Fruit fly (Drosophila melanogaster) whole organism, pupa: ENCODE measurements around the gene CG16762.

Experiments used
- CG10348 ChIP-seq: fragments of 200-800 bp; sonication (Bioruptor generic); IDR thresholded peaks from 2 replicates; pipeline ENCODE4 v1.3.6; 2022; ENCODE audit warnings: missing biosample characterization, missing genetic modification characterization
- CG12605 ChIP-seq: fragments of 200-800 bp; sonication (Bioruptor generic); IDR thresholded peaks from 2 replicates; pipeline ENCODE4 v1.3.6; 2022; ENCODE audit warnings: missing biosample characterization, missing genetic modification characterization
- CG13204 ChIP-seq: fragments of 200-800 bp; sonication (Bioruptor generic); optimal IDR thresholded peaks from 2 replicates; lab custom pipeline; 2018; ENCODE audit warnings: missing biosample characterization, mild to moderate bottlenecking, missing genetic modification characterization, moderate library complexity
- CG14655 ChIP-seq: fragments of 200-800 bp; sonication (Bioruptor generic); optimal IDR thresholded peaks from 3 replicates; lab custom pipeline; 2017; ENCODE audit warnings: mild to moderate bottlenecking, missing biosample characterization, missing genetic modification reagents, missing genetic modification characterization
- CG15710 ChIP-seq: fragments of 200-800 bp; sonication (Bioruptor generic); optimal IDR thresholded peaks from 2 replicates; lab custom pipeline; 2018; ENCODE audit warnings: missing biosample characterization, mild to moderate bottlenecking, missing genetic modification characterization, moderate library complexity
- CG17806 ChIP-seq: fragments of 200-800 bp; sonication (Bioruptor generic); optimal IDR thresholded peaks from 2 replicates; lab custom pipeline; 2018; ENCODE audit warnings: missing biosample characterization, mild to moderate bottlenecking, missing genetic modification characterization, moderate library complexity
- CG32121 ChIP-seq: fragments of 200-800 bp; sonication (Bioruptor generic); IDR thresholded peaks from 2 replicates; pipeline ENCODE4 v1.3.6; 2022; ENCODE audit warnings: missing biosample characterization, missing genetic modification characterization
- CG34367 ChIP-seq: fragments of 200-800 bp; sonication (Bioruptor generic); optimal IDR thresholded peaks from 2 replicates; lab custom pipeline; 2018; ENCODE audit warnings: missing biosample characterization, mild to moderate bottlenecking, missing genetic modification characterization
- CG4496 ChIP-seq: fragments of 200-800 bp; sonication (Bioruptor generic); IDR thresholded peaks from 3 replicates; pipeline ENCODE4 v1.3.6; 2022; ENCODE audit warnings: missing biosample characterization, missing genetic modification characterization
- CG8159 ChIP-seq: fragments of 200-800 bp; sonication (Bioruptor generic); optimal IDR thresholded peaks from 3 replicates; lab custom pipeline; 2018; ENCODE audit warnings: missing biosample characterization, mild to moderate bottlenecking, missing genetic modification characterization, moderate library complexity
- CG8301 ChIP-seq: fragments of 200-800 bp; sonication (Bioruptor generic); optimal IDR thresholded peaks from 2 replicates; lab custom pipeline; 2018; ENCODE audit warnings: missing biosample characterization, mild to moderate bottlenecking, missing genetic modification characterization
- CG9948 ChIP-seq: fragments of 200-800 bp; sonication (Bioruptor generic); optimal IDR thresholded peaks from 2 replicates; lab custom pipeline; 2018; ENCODE audit warnings: missing biosample characterization, mild to moderate bottlenecking, missing genetic modification characterization, moderate library complexity
- D1 ChIP-seq: fragments of 200-800 bp; sonication (Bioruptor generic); optimal IDR thresholded peaks from 2 replicates; lab custom pipeline; 2018; ENCODE audit warnings: missing biosample characterization, mild to moderate bottlenecking, missing genetic modification characterization, moderate library complexity
- EcR ChIP-seq: fragments of 200-800 bp; sonication (Bioruptor generic); optimal IDR thresholded peaks from 3 replicates; lab custom pipeline; 2019; ENCODE audit warnings: missing biosample characterization, missing genetic modification characterization, mild to moderate bottlenecking, moderate library complexity, missing genetic modification reagents
- Ets98B ChIP-seq: fragments of 200-800 bp; sonication (Bioruptor generic); IDR thresholded peaks from 2 replicates; pipeline ENCODE4 v1.3.6; 2022; ENCODE audit warnings: missing biosample characterization, missing genetic modification characterization
- Pif1A ChIP-seq: fragments of 200-800 bp; sonication (Bioruptor generic); optimal IDR thresholded peaks from 3 replicates; lab custom pipeline; 2016; ENCODE audit warnings: missing biosample characterization, missing genetic modification characterization
- Pif1B ChIP-seq: fragments of 200-800 bp; sonication (Bioruptor generic); optimal IDR thresholded peaks from 3 replicates; lab custom pipeline; 2016; ENCODE audit warnings: missing biosample characterization, missing genetic modification characterization
- Snoo ChIP-seq: fragments of 200-800 bp; sonication (Bioruptor generic); optimal IDR thresholded peaks from 3 replicates; lab custom pipeline; 2017; ENCODE audit warnings: missing biosample characterization, mild to moderate bottlenecking, missing genetic modification characterization, inconsistent platforms
- fd96Ca ChIP-seq: fragments of 200-800 bp; sonication (Bioruptor generic); IDR thresholded peaks from 3 replicates; pipeline ENCODE4 v1.3.6; 2022; ENCODE audit warnings: missing biosample characterization, missing genetic modification characterization
- gl ChIP-seq: fragments of 200-800 bp; sonication (Bioruptor generic); optimal IDR thresholded peaks from 2 replicates; lab custom pipeline; 2018; ENCODE audit warnings: missing biosample characterization, mild to moderate bottlenecking, missing genetic modification characterization
- rn ChIP-seq: fragments of 200-800 bp; sonication (Bioruptor generic); IDR thresholded peaks from 2 replicates; pipeline ENCODE4 v1.3.6; 2022; ENCODE audit warnings: missing biosample characterization, missing genetic modification characterization

The CG16762 gene

dm6 chr3L:2489438-2489837, 14.0 kb upstream of the CG16762 start:
- TF ChIP-seq CG4496 (GFP tag; lab: Robert Waterston, UW) (no peak), Pif1B (peak; percentile 10), CG9948 (tag; lab: Kevin White, UChicago) (no peak), CG17806 (tag; lab: Kevin White, UChicago) (peak; percentile 23), CG8159 (tag; lab: Kevin White, UChicago) (peak; percentile 2)

- TF ChIP-seq CG14655 (GFP tag; lab: Kevin White, UChicago) = no peak
- no peak for TF ChIP-seq CG15710 (tag; lab: Kevin White, UChicago)
- TF ChIP-seq CG34367 (tag; lab: Kevin White, UChicago) = no peak
- no peak for TF ChIP-seq D1
- peak; percentile 44 for TF ChIP-seq CG13204 (GFP tag; lab: Kevin White, UChicago)
- no peak for TF ChIP-seq CG12605 (GFP tag; lab: Robert Waterston, UW)
- no peak for TF ChIP-seq fd96Ca
- TF ChIP-seq CG8159 (tag; lab: Kevin White, UChicago) = peak; percentile 11
- TF ChIP-seq Ets98B (GFP tag; lab: Robert Waterston, UW) = peak; percentile 52; the same call in 1 of the 2 replicates
- TF ChIP-seq EcR (GFP tag; lab: Kevin White, UChicago) = peak; percentile 48
- TF ChIP-seq Pif1B = peak; percentile 17
- no peak for TF ChIP-seq Pif1A (GFP tag; lab: Kevin White, UChicago)
- TF ChIP-seq CG8301 (tag; lab: Kevin White, UChicago) = no peak
- no peak for TF ChIP-seq CG32121 (GFP tag; lab: Robert Waterston, UW)
- no peak for TF ChIP-seq CG9948 (tag; lab: Kevin White, UChicago)
- no peak for TF ChIP-seq CG10348 (GFP tag; lab: Robert Waterston, UW)
- TF ChIP-seq CG17806 (tag; lab: Kevin White, UChicago) = peak; percentile 1
- no peak for TF ChIP-seq rn (GFP tag; lab: Robert Waterston, UW)
- no peak for TF ChIP-seq Snoo (tag; lab: Kevin White, UChicago)
- TF ChIP-seq CG4496 (GFP tag; lab: Robert Waterston, UW) = no peak
- TF ChIP-seq gl (tag; lab: Kevin White, UChicago) = no peak
Measured at dm6 chr3L:2488634-2489033, 13.2 kb upstream of the CG16762 start, which contains the start of gene CG1146. Gene CG1146, plus strand, starts transcription at chr3L:2488804.

dm6 chr3L:2487248-2487647, 11.8 kb upstream of the CG16762 start:
- TF ChIP-seq fd96Ca (0 out of 3 replicates have a peak, but pooled peaks have one; percentile 18), D1 (peak; percentile 90), EcR (GFP tag; lab: Kevin White, UChicago) (no peak), CG32121 (GFP tag; lab: Robert Waterston, UW) (peak; percentile 41; the same call in 1 of the 2 replicates), CG12605 (GFP tag; lab: Robert Waterston, UW) (peak; percentile 82), CG8159 (tag; lab: Kevin White, UChicago) (peak; percentile 89), CG10348 (GFP tag; lab: Robert Waterston, UW) (no peak), CG4496 (GFP tag; lab: Robert Waterston, UW) (peak; percentile 89), CG14655 (GFP tag; lab: Kevin White, UChicago) (peak; percentile 95), CG8301 (tag; lab: Kevin White, UChicago) (peak; percentile 91), gl (tag; lab: Kevin White, UChicago) (peak; percentile 85), CG15710 (tag; lab: Kevin White, UChicago) (peak; percentile 79), Snoo (tag; lab: Kevin White, UChicago) (peak; percentile 80), CG17806 (tag; lab: Kevin White, UChicago) (peak; percentile 96), CG13204 (GFP tag; lab: Kevin White, UChicago) (peak; percentile 3), rn (GFP tag; lab: Robert Waterston, UW) (no peak), CG34367 (tag; lab: Kevin White, UChicago) (peak; percentile 65), Pif1B (peak; percentile 80), Pif1A (GFP tag; lab: Kevin White, UChicago) (peak; percentile 89), CG9948 (tag; lab: Kevin White, UChicago) (peak; percentile 96), Ets98B (GFP tag; lab: Robert Waterston, UW) (peak; percentile 69)

dm6 chr3L:2486493-2486892, 11.1 kb upstream of the CG16762 start:
- TF ChIP-seq CG10348 (GFP tag; lab: Robert Waterston, UW) = no peak
- TF ChIP-seq CG13204 (GFP tag; lab: Kevin White, UChicago) = no peak
- TF ChIP-seq CG8301 (tag; lab: Kevin White, UChicago) = peak; percentile 49
- peak; percentile 54 for TF ChIP-seq CG9948 (tag; lab: Kevin White, UChicago)
- peak; percentile 43 for TF ChIP-seq CG8159 (tag; lab: Kevin White, UChicago)
- peak; percentile 73 for TF ChIP-seq CG14655 (GFP tag; lab: Kevin White, UChicago)
- TF ChIP-seq rn (GFP tag; lab: Robert Waterston, UW) = no peak
- TF ChIP-seq Snoo (tag; lab: Kevin White, UChicago) = no peak
- TF ChIP-seq CG34367 (tag; lab: Kevin White, UChicago) = peak; percentile 11
- TF ChIP-seq Pif1A (GFP tag; lab: Kevin White, UChicago) = peak; percentile 50
- peak; percentile 65 for TF ChIP-seq Pif1B
- TF ChIP-seq CG4496 (GFP tag; lab: Robert Waterston, UW) = no peak
- TF ChIP-seq CG32121 (GFP tag; lab: Robert Waterston, UW) = 0 out of 2 replicates have a peak, but pooled peaks have one; percentile 24
- peak; percentile 4 for TF ChIP-seq CG15710 (tag; lab: Kevin White, UChicago)
- peak; percentile 60 for TF ChIP-seq CG17806 (tag; lab: Kevin White, UChicago)

- TF ChIP-seq CG32121 (GFP tag; lab: Robert Waterston, UW) = no peak
- no peak for TF ChIP-seq Pif1B
- no peak for TF ChIP-seq CG4496 (GFP tag; lab: Robert Waterston, UW)
- no peak for TF ChIP-seq Ets98B (GFP tag; lab: Robert Waterston, UW)
- TF ChIP-seq, all 21 proteins: peak for 0
Measured at dm6 chr3L:2485331-2486115, 10.1 kb upstream of the CG16762 start.
